Fruit fly (Drosophila melanogaster): ENCODE measurements around the gene Dscam4.
A peak's percentile ranks its signal among the peaks of the same experiment; 100 is the strongest.

Gene Dscam4

DNA sequence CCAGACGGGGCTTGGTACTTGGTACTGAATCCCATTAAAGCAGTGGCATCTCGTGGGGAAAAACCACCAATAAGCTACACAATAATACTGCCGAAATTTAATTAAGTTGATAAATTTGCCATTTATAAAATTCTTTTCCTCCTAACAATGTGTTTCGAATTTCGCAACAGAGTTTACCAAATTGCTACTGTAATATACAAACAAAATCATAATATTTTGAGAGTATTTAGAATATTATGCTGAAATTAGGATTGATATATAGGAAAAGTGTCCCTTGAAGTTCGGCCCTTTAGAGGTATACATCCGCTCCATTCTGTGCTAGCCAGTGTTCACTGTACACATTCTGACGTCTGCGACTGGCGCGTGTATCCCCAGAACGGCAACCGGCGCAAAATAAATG is 46.2 kb downstream of the Dscam4 start (continued):
- TF ChIP-seq disco-r (GFP tag; optimal IDR thresholded peaks at IDR 0.05), result no peak
- no peak for TF ChIP-seq CG10654 (GFP tag; optimal IDR thresholded peaks at IDR 0.05)
- no peak for TF ChIP-seq CG15073 (GFP tag; optimal IDR thresholded peaks at IDR 0.05)
- TF ChIP-seq lilli (GFP tag; optimal IDR thresholded peaks at IDR 0.05), result peak; percentile 32
- no peak for TF ChIP-seq CG42726 (GFP tag; IDR thresholded peaks at IDR 0.05; ENCODE audit: partially characterized antibody)
- TF ChIP-seq fd64A (GFP tag; optimal IDR thresholded peaks at IDR 0.05), result no peak
- peak; percentile 30; the same call in 1 of the 2 replicates for TF ChIP-seq CG14667 (GFP tag; IDR thresholded peaks at IDR 0.05)
- TF ChIP-seq Med (GFP tag), result peak; percentile 82
- TF ChIP-seq Ptx1 (GFP tag; IDR thresholded peaks at IDR 0.05), result 0 out of 2 replicates have a peak, but pooled peaks have one; percentile 33
- no peak for TF ChIP-seq CG2889 (GFP tag; IDR thresholded peaks at IDR 0.05)
- TF ChIP-seq CG3281 (GFP tag; optimal IDR thresholded peaks at IDR 0.05), result peak; percentile 30
- TF ChIP-seq ase (GFP tag; IDR thresholded peaks at IDR 0.05), result no peak
- no peak for TF ChIP-seq Dll (GFP tag; IDR thresholded peaks at IDR 0.05; ENCODE audit: partially characterized antibody)
- TF ChIP-seq prd (optimal IDR thresholded peaks at IDR 0.05), result no peak
- TF ChIP-seq prd (GFP tag; IDR thresholded peaks at IDR 0.05), result 0 out of 3 replicates have a peak, but pooled peaks have one; percentile 28
- no peak for TF ChIP-seq hkb (optimal IDR thresholded peaks at IDR 0.05)
- TF ChIP-seq hkb (GFP tag; IDR thresholded peaks at IDR 0.05), result 0 out of 2 replicates have a peak, but pooled peaks have one; percentile 11
- TF ChIP-seq CG10543 (GFP tag; optimal IDR thresholded peaks at IDR 0.05), result peak; percentile 8
- TF ChIP-seq vnd (GFP tag; IDR thresholded peaks at IDR 0.05; ENCODE audit: partially characterized antibody), result no peak
- no peak for TF ChIP-seq CG6765 (GFP tag; optimal IDR thresholded peaks at IDR 0.05)
- no peak for TF ChIP-seq Mad (GFP tag; optimal IDR thresholded peaks at IDR 0.05)
- TF ChIP-seq al (GFP tag; IDR thresholded peaks at IDR 0.05), result no peak
- TF ChIP-seq Meics (GFP tag; optimal IDR thresholded peaks at IDR 0.05), result peak; percentile 33
- TF ChIP-seq Bdp1 (GFP tag; optimal IDR thresholded peaks at IDR 0.05), result no peak
- peak; percentile 7 for TF ChIP-seq mam (GFP tag; optimal IDR thresholded peaks at IDR 0.05)
- peak; percentile 28 for TF ChIP-seq CG15269 (tag; optimal IDR thresholded peaks at IDR 0.05)
- TF ChIP-seq Oli (tag; optimal IDR thresholded peaks at IDR 0.05), result peak; percentile 18
- TF ChIP-seq crp (GFP tag; optimal IDR thresholded peaks at IDR 0.05), result no peak
- no peak for TF ChIP-seq kni (GFP tag; optimal IDR thresholded peaks at IDR 0.05)
- TF ChIP-seq Sox102F (GFP tag; optimal IDR thresholded peaks at IDR 0.05), result no peak
- no peak for TF ChIP-seq en (GFP tag; optimal IDR thresholded peaks at IDR 0.05)
- TF ChIP-seq cwo (GFP tag; optimal IDR thresholded peaks at IDR 0.05), result peak; percentile 14
- peak; percentile 36; the same call in 1 of the 2 replicates for TF ChIP-seq slbo (GFP tag; IDR thresholded peaks at IDR 0.05)
- peak; percentile 83 for TF ChIP-seq Ets65A (GFP tag)
- peak; percentile 1; the same call in 1 of the 4 replicates for TF ChIP-seq Gug (GFP tag; IDR thresholded peaks at IDR 0.05)
- peak; percentile 59 for TF ChIP-seq CG18599 (GFP tag; optimal IDR thresholded peaks at IDR 0.05)
- no peak for TF ChIP-seq CG11723 (GFP tag; optimal IDR thresholded peaks at IDR 0.05)
- no peak for TF ChIP-seq CG9932 (GFP tag; IDR thresholded peaks at IDR 0.05)
- TF ChIP-seq zen (tag; optimal IDR thresholded peaks at IDR 0.05), result no peak
- no peak for TF ChIP-seq Lhr (GFP tag; optimal IDR thresholded peaks at IDR 0.05)
- TF ChIP-seq Fer3 (tag; optimal IDR thresholded peaks at IDR 0.05), result peak; percentile 17
- TF ChIP-seq cg (GFP tag; optimal IDR thresholded peaks at IDR 0.05), result no peak
- TF ChIP-seq BEAF-32 (GFP tag; optimal IDR thresholded peaks at IDR 0.05), result no peak
- TF ChIP-seq grau (tag; optimal IDR thresholded peaks at IDR 0.05), result peak; percentile 76
- peak; percentile 26; the same call in 1 of the 2 replicates for TF ChIP-seq CG32532 (GFP tag; IDR thresholded peaks at IDR 0.05)
- TF ChIP-seq Dad (GFP tag; optimal IDR thresholded peaks at IDR 0.05), result no peak
- TF ChIP-seq Pdp1 (GFP tag; optimal IDR thresholded peaks at IDR 0.05), result peak in 1 of 2 experiments; percentile 8
- TF ChIP-seq sens (GFP tag), result peak; percentile 55
- TF ChIP-seq CG2120 (GFP tag; optimal IDR thresholded peaks at IDR 0.05), result peak; percentile 64
- TF ChIP-seq CG8944 (GFP tag; optimal IDR thresholded peaks at IDR 0.05), result no peak
- TF ChIP-seq lab (GFP tag; optimal IDR thresholded peaks at IDR 0.05), result peak; percentile 40
